Worm (Caenorhabditis elegans): ENCODE results near the gene str-45.

Gene str-45

DNA sequence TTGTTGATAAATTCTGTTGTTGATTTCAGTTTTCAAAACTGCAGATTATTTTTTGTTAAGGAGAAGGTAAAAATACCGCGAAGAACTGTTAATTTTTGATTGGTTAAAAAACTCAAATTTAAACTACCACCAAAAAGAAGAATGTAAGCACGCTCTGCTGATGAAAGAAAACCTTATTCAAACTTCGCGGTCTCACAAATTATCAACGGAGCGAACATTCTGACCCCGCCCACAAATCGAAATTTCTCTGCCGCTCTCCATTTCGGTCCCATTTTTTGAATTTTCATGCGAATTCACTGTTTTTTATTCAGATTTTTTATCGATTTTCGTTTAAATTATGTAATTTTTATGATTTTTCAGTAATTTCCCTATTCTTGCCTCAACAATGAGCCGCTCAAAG is 30.8 kb downstream of the str-45 start, which contains the start of gene cyn-3 (continued):
- TF ChIP-seq rnt-1 (tag; optimal IDR thresholded peaks at IDR 0.05) = peak; percentile 92
- peak; percentile 86 for TF ChIP-seq lin-39 (tag; optimal IDR thresholded peaks at IDR 0.05)
- TF ChIP-seq ztf-11 (tag; optimal IDR thresholded peaks at IDR 0.05) = peak in 1 of 2 experiments; percentile 17
- peak; percentile 88 for TF ChIP-seq jun-1 (tag; optimal IDR thresholded peaks at IDR 0.05)

DNA sequence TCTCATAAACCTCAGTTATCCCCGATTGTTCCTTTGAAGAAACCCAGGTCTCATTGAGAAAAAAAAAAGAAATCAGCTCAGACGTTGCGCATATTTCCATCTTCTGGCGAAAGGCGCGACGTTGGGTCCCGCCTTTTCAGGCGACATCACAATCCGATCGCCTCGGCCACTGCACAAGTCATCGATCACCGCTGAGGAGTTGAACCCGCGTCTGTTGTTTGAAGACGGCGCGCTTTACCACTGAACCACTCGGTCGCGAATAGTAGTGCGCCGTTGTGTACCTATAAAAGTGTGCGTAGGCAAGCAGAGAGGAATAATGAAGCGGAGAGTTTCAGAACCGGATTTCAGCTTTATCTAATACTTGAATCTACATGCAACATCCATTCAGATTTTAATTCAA is 32.1 kb downstream of the str-45 start, which contains the start of gene Y75B12B.11:
Gene Y75B12B.11 (plus strand): TSS at position 394 of the 400 bp plus-strand sequence.
- TF ChIP-seq unc-30 (tag; optimal IDR thresholded peaks at IDR 0.05) (no peak), unc-98 (GFP tag; IDR thresholded peaks at IDR 0.05) (no peak), nhr-77 (tag; optimal IDR thresholded peaks at IDR 0.05) (peak; percentile 45), elt-2 (tag; optimal IDR thresholded peaks at IDR 0.05) (peak; percentile 57), nhr-47 (tag; optimal IDR thresholded peaks at IDR 0.05) (peak; percentile 83), unc-86 (tag; optimal IDR thresholded peaks at IDR 0.05) (peak; percentile 40), nhr-28 (tag; optimal IDR thresholded peaks at IDR 0.05) (no peak), fkh-10 (GFP tag; optimal IDR thresholded peaks at IDR 0.05) (no peak), pax-3 (tag; optimal IDR thresholded peaks at IDR 0.05) (peak; percentile 86), nhr-71 (tag; optimal IDR thresholded peaks at IDR 0.05) (peak; percentile 87), ama-1 (optimal IDR thresholded peaks at IDR 0.05) (peak; percentile 86), nhr-90 (tag; optimal IDR thresholded peaks at IDR 0.05; ENCODE audit: poor library complexity) (peak; percentile 75), jun-1 (tag; optimal IDR thresholded peaks at IDR 0.05) (peak; percentile 45), nhr-20 (tag; optimal IDR thresholded peaks at IDR 0.05) (peak; percentile 79), xbp-1 (tag; optimal IDR thresholded peaks at IDR 0.05) (peak; percentile 57), lin-14 (GFP tag; optimal IDR thresholded peaks at IDR 0.05) (peak; percentile 63), sox-4 (tag; optimal IDR thresholded peaks at IDR 0.05) (no peak), lin-39 (tag; optimal IDR thresholded peaks at IDR 0.05) (no peak), nhr-85 (tag) (peak; percentile 82), mdl-1 (tag; optimal IDR thresholded peaks at IDR 0.05) (peak in 1 of 2 experiments; percentile 51), unc-62 (GFP tag; optimal IDR thresholded peaks at IDR 0.05) (no peak), swsn-7 (tag; optimal IDR thresholded peaks at IDR 0.05) (peak; percentile 70), nhr-12 (tag; optimal IDR thresholded peaks at IDR 0.05) (no peak), tbx-2 (tag; optimal IDR thresholded peaks at IDR 0.05) (peak; percentile 66), egl-13 (tag; optimal IDR thresholded peaks at IDR 0.05) (no peak), aha-1 (tag; optimal IDR thresholded peaks at IDR 0.05) (no peak), efl-3 (GFP tag; optimal IDR thresholded peaks at IDR 0.05) (no peak), C34B4.2 (tag; optimal IDR thresholded peaks at IDR 0.05) (peak; percentile 29), isw-1 (GFP tag; IDR thresholded peaks at IDR 0.05) (no peak), sup-37 (GFP tag; optimal IDR thresholded peaks at IDR 0.05) (no peak), ceh-8 (GFP tag; optimal IDR thresholded peaks at IDR 0.05) (no peak), aly-2 (tag; optimal IDR thresholded peaks at IDR 0.05) (no peak), ceh-88 (GFP tag; IDR thresholded peaks at IDR 0.05) (no peak), fkh-4 (tag; optimal IDR thresholded peaks at IDR 0.05; ENCODE audit: borderline replicate concordance) (peak; percentile 9), dpl-1 (GFP tag; optimal IDR thresholded peaks at IDR 0.05) (peak; percentile 60 to 72 (median 70)), zip-4 (GFP tag; optimal IDR thresholded peaks at IDR 0.05) (peak; percentile 29), snu-23 (GFP tag; optimal IDR thresholded peaks at IDR 0.05) (peak; percentile 78), pqm-1 (tag; optimal IDR thresholded peaks at IDR 0.05) (no peak), tlp-1 (tag; optimal IDR thresholded peaks at IDR 0.05) (no peak), ets-5 (GFP tag; IDR thresholded peaks at IDR 0.05) (no peak), skn-1 (tag; optimal IDR thresholded peaks at IDR 0.05) (peak; percentile 67), ztf-4 (tag; optimal IDR thresholded peaks at IDR 0.05) (peak; percentile 78), nhr-19 (GFP tag; conservative IDR thresholded peaks at IDR 0.05) (peak; percentile 71), sptf-1 (tag; optimal IDR thresholded peaks at IDR 0.05) (no peak), mep-1 (tag; optimal IDR thresholded peaks at IDR 0.05) (peak; percentile 79), hpl-2 (GFP tag; optimal IDR thresholded peaks at IDR 0.05) (peak; percentile 11), ztf-11 (tag; optimal IDR thresholded peaks at IDR 0.05) (peak in 1 of 2 experiments; percentile 33), lir-3 (tag; optimal IDR thresholded peaks at IDR 0.05; ENCODE audit: poor library complexity) (peak; percentile 51), dsc-1 (tag; optimal IDR thresholded peaks at IDR 0.05) (peak; percentile 66), fos-1 (tag; optimal IDR thresholded peaks at IDR 0.05) (peak; percentile 16)

All from whole organism, L1 larva.